Worm (Caenorhabditis elegans) whole organism, L4/young adult: ENCODE data around the gene R10D12.10.

Experiments
- W03F9.2 ChIP-seq: fragments of 150-350 bp; optimal IDR thresholded peaks from 2 replicates; lab custom pipeline; 2014; ENCODE audit warnings: missing biosample characterization, missing genetic modification characterization
- dao-5 ChIP-seq: sonication (generic microtip); optimal IDR thresholded peaks from 2 replicates; lab custom pipeline; 2016; ENCODE audit warnings: missing genotype, missing genetic modification characterization, moderate library complexity, missing compliant biosample characterization
- him-1 ChIP-seq: sonication (generic microtip); optimal IDR thresholded peaks from 2 replicates; lab custom pipeline; 2016; ENCODE audit warnings: missing genotype, missing genetic modification reagents, missing genetic modification characterization, missing compliant biosample characterization

R10D12.10 gene

ce11 chrV:13908120-13908915, 49.8 kb downstream of the R10D12.10 start:
- TF ChIP-seq W03F9.2 (tag; lab: Kevin White, UChicago): no peak
- TF ChIP-seq him-1 (tag; lab: Kevin White, UChicago): no peak
- TF ChIP-seq dao-5 (tag; lab: Kevin White, UChicago): no peak

- no peak for TF ChIP-seq him-1 (tag; lab: Kevin White, UChicago)
- no peak for TF ChIP-seq W03F9.2 (tag; lab: Kevin White, UChicago)
- TF ChIP-seq dao-5 (tag; lab: Kevin White, UChicago): no peak
Observed at ce11 chrV:13907557-13908104, 50.5 kb downstream of the R10D12.10 start.

ce11 chrV:13906166-13906565, 52.0 kb downstream of the R10D12.10 start, which contains the start of gene stdh-1:
Gene stdh-1 (plus strand): TSS chrV:13906492.
- TF ChIP-seq dao-5 (tag; lab: Kevin White, UChicago) (no peak), W03F9.2 (tag; lab: Kevin White, UChicago) (no peak), him-1 (tag; lab: Kevin White, UChicago) (no peak)
